Worm (Caenorhabditis elegans): ENCODE data around the gene npr-10.

DNA sequence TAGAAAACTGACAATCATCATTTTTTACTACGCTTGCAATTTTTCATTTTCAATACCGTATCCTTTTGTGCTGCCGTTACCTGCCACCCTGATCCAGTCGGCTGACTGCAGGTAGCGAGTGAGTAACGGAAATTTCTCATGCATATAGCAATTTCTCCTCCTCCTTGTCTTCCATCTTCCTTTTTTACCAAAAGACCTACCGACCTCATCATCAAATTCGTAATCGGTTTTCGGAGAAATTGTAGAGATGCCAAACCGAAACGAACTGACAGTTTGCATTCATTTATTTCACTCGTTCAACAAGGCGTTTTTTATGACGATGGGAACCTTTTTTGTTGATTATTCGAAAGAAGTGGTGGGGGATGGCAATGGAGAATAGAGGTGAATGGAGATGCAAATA is 16.2 kb downstream of the npr-10 start:
- TF ChIP-seq flt-1 (GFP tag; IDR thresholded peaks at IDR 0.05): no peak
- no peak for TF ChIP-seq T22C8.4 (GFP tag; IDR thresholded peaks at IDR 0.05)
- no peak for TF ChIP-seq cog-1 (tag; optimal IDR thresholded peaks at IDR 0.05)
- no peak for TF ChIP-seq tab-1 (GFP tag; IDR thresholded peaks at IDR 0.05)
- no peak for TF ChIP-seq klf-2 (GFP tag; conservative IDR thresholded peaks at IDR 0.05)
- TF ChIP-seq med-1 (GFP tag; optimal IDR thresholded peaks at IDR 0.05; ENCODE audit: insufficient read depth): no peak

Data from whole organism, midembryonic.